Worm (Caenorhabditis elegans) whole organism, early embryonic: ENCODE measurements around the gene F58F12.12.

Experiments used
- B0310.2 ChIP-seq: sonication (generic microtip); optimal IDR thresholded peaks from 2 replicates; lab custom pipeline; 2016; ENCODE audit warnings: mild to moderate bottlenecking, missing genetic modification characterization, missing compliant biosample characterization
- F13C5.2 ChIP-seq: sonication (generic microtip); optimal IDR thresholded peaks from 2 replicates; lab custom pipeline; 2017; ENCODE audit warnings: mild to moderate bottlenecking, missing genetic modification characterization, inconsistent platforms, missing compliant biosample characterization
- aly-1 ChIP-seq: sonication (generic microtip); optimal IDR thresholded peaks from 2 replicates; lab custom pipeline; 2016; ENCODE audit warnings: missing genetic modification characterization, missing compliant biosample characterization
- ama-1 ChIP-seq: fragments of 150-350 bp; optimal IDR thresholded peaks from 2 replicates; lab custom pipeline; 2014
- ceh-13 ChIP-seq: fragments of 200-800 bp; sonication (Bioruptor generic); optimal IDR thresholded peaks from 2 replicates; lab custom pipeline; 2018; ENCODE audit warnings: mild to moderate bottlenecking, missing genetic modification characterization, missing compliant biosample characterization
- ceh-36 ChIP-seq: sonication (generic microtip); optimal IDR thresholded peaks from 2 replicates; lab custom pipeline; 2016; ENCODE audit warnings: missing genetic modification characterization, inconsistent platforms, missing compliant biosample characterization
- ets-7 ChIP-seq: sonication (generic microtip); optimal IDR thresholded peaks from 2 replicates; lab custom pipeline; 2016; ENCODE audit warnings: missing genotype, missing genetic modification characterization, missing compliant biosample characterization
- flt-1 ChIP-seq: fragments of 200-800 bp; sonication (Bioruptor generic); IDR thresholded peaks from 2 replicates; pipeline ENCODE4 v1.3.6; 2022; ENCODE audit warnings: missing genetic modification characterization, missing compliant biosample characterization
- hmbx-1 ChIP-seq: sonication (generic microtip); optimal IDR thresholded peaks from 2 replicates; lab custom pipeline; 2016; ENCODE audit warnings: mild to moderate bottlenecking, missing genetic modification characterization, missing compliant biosample characterization
- hmg-4 ChIP-seq: fragments of 200-800 bp; sonication (Bioruptor generic); optimal IDR thresholded peaks from 2 replicates; lab custom pipeline; 2018; ENCODE audit warnings: mild to moderate bottlenecking, missing genetic modification characterization, missing compliant biosample characterization
- hnd-1 ChIP-seq: sonication (generic microtip); optimal IDR thresholded peaks from 2 replicates; lab custom pipeline; 2016; ENCODE audit warnings: missing genetic modification characterization, missing compliant biosample characterization
- pes-1 ChIP-seq: fragments of 200-800 bp; sonication (Bioruptor generic); IDR thresholded peaks from 2 replicates; pipeline ENCODE4 v1.3.6; 2022; ENCODE audit warnings: missing genetic modification reagents, missing genetic modification characterization, missing compliant biosample characterization
- scrt-1 ChIP-seq: fragments of 200-800 bp; sonication (Bioruptor generic); IDR thresholded peaks from 2 replicates; pipeline ENCODE4 v1.3.6; 2022; ENCODE audit warnings: missing genetic modification characterization, missing compliant biosample characterization
- sea-1 ChIP-seq: fragments of 200-800 bp; sonication (Bioruptor generic); conservative IDR thresholded peaks from 2 replicates; pipeline ENCODE4 v1.3.6; 2022; ENCODE audit warnings: missing genetic modification characterization, missing compliant biosample characterization
- tbx-11 ChIP-seq: fragments of 200-800 bp; sonication (Bioruptor generic); IDR thresholded peaks from 2 replicates; pipeline ENCODE4 v1.3.6; 2022; ENCODE audit warnings: missing genetic modification characterization, missing compliant biosample characterization
- tbx-37 ChIP-seq: fragments of 200-800 bp; sonication (Bioruptor generic); conservative IDR thresholded peaks from 2 replicates; pipeline ENCODE4 v1.3.6; 2022; ENCODE audit warnings: missing genetic modification reagents, missing genetic modification characterization, missing compliant biosample characterization
- tra-4 ChIP-seq: sonication (generic microtip); optimal IDR thresholded peaks from 2 replicates; lab custom pipeline; 2017; ENCODE audit warnings: missing genetic modification characterization, missing compliant biosample characterization

F58F12.12 gene

ce11 chrII:6425993-6426392 is 45.0 kb downstream of the F58F12.12 start, which contains the start of gene col-75:
col-75 (plus strand) TSS chrII:6426293.
- no peak for TF ChIP-seq ets-7 (tag; lab: Kevin White, UChicago)
- TF ChIP-seq flt-1 (GFP tag; lab: Robert Waterston, UW) = no peak
- no peak for TF ChIP-seq ceh-13 (GFP tag; lab: Kevin White, UChicago)
- TF ChIP-seq tra-4 = no peak
- no peak for TF ChIP-seq tbx-37 (GFP tag; lab: Robert Waterston, UW)
- TF ChIP-seq F13C5.2 (tag; lab: Kevin White, UChicago) = no peak
- TF ChIP-seq tbx-11 (GFP tag; lab: Robert Waterston, UW) = no peak
- TF ChIP-seq aly-1 = no peak
- TF ChIP-seq hmbx-1 (tag; lab: Kevin White, UChicago) = no peak
- TF ChIP-seq hmg-4 (GFP tag; lab: Kevin White, UChicago) = no peak
- no peak for TF ChIP-seq scrt-1
- TF ChIP-seq pes-1 (GFP tag; lab: Robert Waterston, UW) = no peak
- no peak for TF ChIP-seq ceh-36
- no peak for TF ChIP-seq hnd-1 (tag; lab: Kevin White, UChicago)
- TF ChIP-seq B0310.2 (tag; lab: Kevin White, UChicago) = no peak
- no peak for TF ChIP-seq sea-1 (GFP tag; lab: Robert Waterston, UW)
- no peak for TF ChIP-seq ama-1 (lab: Kevin White, UChicago)
